Worm (Caenorhabditis elegans): ENCODE measurements around the gene F21D5.9.
A peak's percentile ranks its signal among the peaks of the same experiment; 100 is the strongest.

DNA sequence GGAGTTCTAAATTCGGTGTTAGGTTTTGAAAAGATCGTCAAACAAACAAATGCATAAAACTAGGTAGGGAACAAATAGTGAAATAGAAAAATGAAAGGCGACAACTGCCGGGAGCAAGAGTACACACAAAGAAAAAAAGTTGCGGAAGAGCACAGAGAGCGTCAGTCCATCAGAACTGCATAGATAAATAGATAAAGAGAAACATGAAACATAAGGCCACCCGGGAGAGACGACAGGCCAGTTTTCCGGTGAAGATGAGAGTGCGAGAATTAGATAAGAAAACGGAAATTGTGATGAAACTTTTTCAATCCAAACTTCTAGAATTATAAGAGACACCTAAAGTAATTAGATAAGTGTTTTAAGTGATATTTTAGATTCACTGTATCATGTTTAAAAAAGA is 33.9 kb downstream of the F21D5.9 start:
- TF ChIP-seq ceh-18 (tag; optimal IDR thresholded peaks at IDR 0.05) (peak; percentile 14), nhr-232 (tag; optimal IDR thresholded peaks at IDR 0.05) (no peak), pha-4 (tag; optimal IDR thresholded peaks at IDR 0.05) (no peak), madf-2 (tag; optimal IDR thresholded peaks at IDR 0.05) (no peak), ceh-9 (tag; optimal IDR thresholded peaks at IDR 0.05) (no peak), pqm-1 (tag; optimal IDR thresholded peaks at IDR 0.05) (no peak), tbx-7 (tag; optimal IDR thresholded peaks at IDR 0.05) (no peak)
